Fruit fly (Drosophila melanogaster): ENCODE measurements around the gene CG6333.

- TF ChIP-seq CG8478 (optimal IDR thresholded peaks at IDR 0.05) (no peak), pan (optimal IDR thresholded peaks at IDR 0.05) (no peak), usp (GFP tag; optimal IDR thresholded peaks at IDR 0.05) (no peak), psq (optimal IDR thresholded peaks at IDR 0.05) (no peak)
Observed at dm6 chr3L:17465804-17466203, 20.2 kb downstream of the CG6333 start, which contains the start of gene QIL1.

All from whole organism.